Worm (Caenorhabditis elegans) whole organism, L1 larva: ENCODE measurements around the gene sma-2.
A peak's percentile ranks its signal among the peaks of the same experiment; 100 is the strongest.

Experiments
- C16A3.4 ChIP-seq: fragments of 150-350 bp; optimal IDR thresholded peaks from 2 replicates; lab custom pipeline; 2014; ENCODE audit warnings: missing biosample characterization, missing genetic modification characterization
- F16B12.6 ChIP-seq: fragments of 150-350 bp; optimal IDR thresholded peaks from 2 replicates; lab custom pipeline; 2014; ENCODE audit warnings: missing biosample characterization, missing genetic modification characterization
- aha-1 ChIP-seq: fragments of 150-350 bp; optimal IDR thresholded peaks from 2 replicates; lab custom pipeline; 2014; ENCODE audit warnings: missing biosample characterization, missing genetic modification characterization
- alr-1 ChIP-seq: fragments of 200-800 bp; sonication (Bioruptor generic); optimal IDR thresholded peaks from 2 replicates; lab custom pipeline; 2018; ENCODE audit warnings: borderline replicate concordance, mild to moderate bottlenecking, missing genetic modification characterization, missing compliant biosample characterization
- blmp-1 ChIP-seq: fragments of 150-350 bp; optimal IDR thresholded peaks from 2 replicates; lab custom pipeline; 2014; ENCODE audit warnings: missing biosample characterization, missing genetic modification characterization
- ceh-63 ChIP-seq: fragments of 200-800 bp; sonication (Bioruptor generic); optimal IDR thresholded peaks from 2 replicates; lab custom pipeline; 2018; ENCODE audit warnings: mild to moderate bottlenecking, missing genetic modification characterization, missing compliant biosample characterization
- ceh-8 ChIP-seq: fragments of 200-800 bp; sonication (Bioruptor generic); optimal IDR thresholded peaks from 2 replicates; lab custom pipeline; 2018; ENCODE audit warnings: mild to moderate bottlenecking, missing genetic modification characterization, moderate library complexity, missing compliant biosample characterization
- ceh-82 ChIP-seq, 3 experiments: fragments of 150-350 bp in 1 of 3; sonication (generic microtip) in 2 of 3; optimal IDR thresholded peaks; 2 replicates each; lab custom pipeline; 2014 to 2017; ENCODE audit warnings: missing biosample characterization in 3 of 3, missing genetic modification characterization in 3 of 3
- ceh-88 ChIP-seq: fragments of 200-800 bp; sonication (Bioruptor generic); IDR thresholded peaks from 2 replicates; pipeline ENCODE4 v1.3.6; 2022; ENCODE audit warnings: missing genetic modification characterization, missing compliant biosample characterization
- ces-1 ChIP-seq: fragments of 150-350 bp; optimal IDR thresholded peaks from 2 replicates; lab custom pipeline; 2014; ENCODE audit warnings: missing biosample characterization, missing genetic modification reagents, missing genetic modification characterization
- dpl-1 ChIP-seq, 3 experiments: fragments of 150-350 bp in 2 of 3; sonication (generic microtip) in 1 of 3; optimal IDR thresholded peaks; 2 replicates each; lab custom pipeline; 2014 to 2017; ENCODE audit warnings: missing biosample characterization in 3 of 3, missing genetic modification characterization in 3 of 3, missing genetic modification reagents in 3 of 3
- dsc-1 ChIP-seq: sonication (generic microtip); optimal IDR thresholded peaks from 2 replicates; lab custom pipeline; 2016; ENCODE audit warnings: mild to moderate bottlenecking, missing genetic modification characterization, missing compliant biosample characterization
- efl-1 ChIP-seq, 4 experiments: fragments of 150-350 bp; optimal IDR thresholded peaks in 3 of 4; peaks in 1 of 4; 1 replicate in 1 of 4; 2 replicates in 3 of 4; lab custom pipeline; 2014; ENCODE audit warnings: missing biosample characterization in 2 of 4, missing genetic modification characterization in 2 of 4, missing genetic modification reagents in 2 of 4
- efl-3 ChIP-seq: fragments of 200-800 bp; sonication (Bioruptor generic); optimal IDR thresholded peaks from 2 replicates; lab custom pipeline; 2018; ENCODE audit warnings: mild to moderate bottlenecking, missing genetic modification characterization, missing compliant biosample characterization
- egl-27 ChIP-seq, 2 experiments: fragments of 150-350 bp in 1 of 2; sonication (generic microtip); optimal IDR thresholded peaks; 3 replicates each; lab custom pipeline; 2017 to 2018; ENCODE audit warnings: missing biosample characterization in 2 of 2, missing genetic modification characterization in 2 of 2, missing genetic modification reagents in 2 of 2
- elt-2 ChIP-seq: sonication (generic microtip); optimal IDR thresholded peaks from 2 replicates; lab custom pipeline; 2016; ENCODE audit warnings: missing genetic modification characterization, mild to moderate bottlenecking, inconsistent platforms, missing compliant biosample characterization, missing genetic modification reagents
- elt-3 ChIP-seq, 6 experiments: fragments of 150-350 bp in 1 of 6; sonication (generic microtip); optimal IDR thresholded peaks; 2 replicates each; lab custom pipeline; 2017 to 2018; ENCODE audit warnings: missing biosample characterization in 6 of 6, missing genetic modification characterization in 6 of 6, inconsistent platforms in 1 of 6
- ets-5 ChIP-seq: fragments of 200-800 bp; sonication (Bioruptor generic); IDR thresholded peaks from 2 replicates; pipeline ENCODE4 v1.3.6; 2022; ENCODE audit warnings: missing genetic modification characterization, missing compliant biosample characterization
- grh-1 ChIP-seq: fragments of 200-800 bp; sonication (Bioruptor generic); IDR thresholded peaks from 2 replicates; pipeline ENCODE4 v1.3.6; 2022; ENCODE audit warnings: missing genetic modification reagents, missing genetic modification characterization, missing compliant biosample characterization
- jun-1 ChIP-seq: fragments of 150-350 bp; optimal IDR thresholded peaks from 2 replicates; lab custom pipeline; 2014; ENCODE audit warnings: missing biosample characterization, missing genetic modification reagents, missing genetic modification characterization
- lin-14 ChIP-seq: fragments of 200-800 bp; sonication (Bioruptor generic); optimal IDR thresholded peaks from 2 replicates; lab custom pipeline; 2018; ENCODE audit warnings: mild to moderate bottlenecking, missing genetic modification characterization, moderate library complexity, missing compliant biosample characterization
- lin-15B ChIP-seq: fragments of 150-350 bp; sonication (generic microtip); optimal IDR thresholded peaks from 3 replicates; lab custom pipeline; 2014; ENCODE audit warnings: missing biosample characterization, missing genetic modification characterization
- lir-3 ChIP-seq: sonication (generic microtip); optimal IDR thresholded peaks from 2 replicates; lab custom pipeline; 2016; ENCODE audit warnings: mild to moderate bottlenecking, missing genetic modification characterization, moderate library complexity, missing compliant biosample characterization; ENCODE audit not compliant: poor library complexity
- nhr-11 ChIP-seq: fragments of 150-350 bp; optimal IDR thresholded peaks from 2 replicates; lab custom pipeline; 2014; ENCODE audit warnings: missing biosample characterization, missing genetic modification characterization
- nhr-20 ChIP-seq: sonication (generic microtip); optimal IDR thresholded peaks from 2 replicates; lab custom pipeline; 2016; ENCODE audit warnings: mild to moderate bottlenecking, missing genetic modification characterization, missing compliant biosample characterization
- nhr-76 ChIP-seq: sonication (generic microtip); optimal IDR thresholded peaks from 2 replicates; lab custom pipeline; 2017; ENCODE audit warnings: missing biosample characterization, missing genetic modification characterization
- nhr-77 ChIP-seq: fragments of 150-350 bp; optimal IDR thresholded peaks from 2 replicates; lab custom pipeline; 2014; ENCODE audit warnings: missing biosample characterization, missing genetic modification characterization
- pqm-1 ChIP-seq: sonication (generic microtip); optimal IDR thresholded peaks from 3 replicates; lab custom pipeline; 2017; ENCODE audit warnings: missing biosample characterization, missing genetic modification characterization
- rnt-1 ChIP-seq: sonication (generic microtip); optimal IDR thresholded peaks from 2 replicates; lab custom pipeline; 2016; ENCODE audit warnings: mild to moderate bottlenecking, missing genetic modification characterization, moderate library complexity, missing compliant biosample characterization
- snpc-4 ChIP-seq: fragments of 150-350 bp; optimal IDR thresholded peaks from 2 replicates; lab custom pipeline; 2014; ENCODE audit warnings: missing biosample characterization, missing genetic modification characterization
- snu-23 ChIP-seq: sonication (generic microtip); optimal IDR thresholded peaks from 2 replicates; lab custom pipeline; 2016; ENCODE audit warnings: missing genetic modification characterization, missing compliant biosample characterization
- sptf-1 ChIP-seq: fragments of 150-350 bp; optimal IDR thresholded peaks from 2 replicates; lab custom pipeline; 2014; ENCODE audit warnings: missing biosample characterization, missing genetic modification characterization
- swsn-7 ChIP-seq: sonication (generic microtip); optimal IDR thresholded peaks from 2 replicates; lab custom pipeline; 2016; ENCODE audit warnings: missing genetic modification characterization, missing compliant biosample characterization
- tbx-2 ChIP-seq: sonication (generic microtip); optimal IDR thresholded peaks from 2 replicates; lab custom pipeline; 2016; ENCODE audit warnings: missing genetic modification characterization, missing compliant biosample characterization
- unc-30 ChIP-seq: sonication (generic microtip); optimal IDR thresholded peaks from 2 replicates; lab custom pipeline; 2017; ENCODE audit warnings: missing biosample characterization, missing genetic modification characterization
- xbp-1 ChIP-seq: sonication (generic microtip); optimal IDR thresholded peaks from 2 replicates; lab custom pipeline; 2016; ENCODE audit warnings: missing genetic modification characterization, missing compliant biosample characterization
- zip-4 ChIP-seq: fragments of 200-800 bp; sonication (Bioruptor generic); optimal IDR thresholded peaks from 2 replicates; lab custom pipeline; 2018; ENCODE audit warnings: mild to moderate bottlenecking, missing genetic modification characterization, moderate library complexity, missing compliant biosample characterization
- ztf-4 ChIP-seq: fragments of 150-350 bp; optimal IDR thresholded peaks from 2 replicates; lab custom pipeline; 2014; ENCODE audit warnings: missing biosample characterization, missing genetic modification characterization

Gene sma-2

DNA sequence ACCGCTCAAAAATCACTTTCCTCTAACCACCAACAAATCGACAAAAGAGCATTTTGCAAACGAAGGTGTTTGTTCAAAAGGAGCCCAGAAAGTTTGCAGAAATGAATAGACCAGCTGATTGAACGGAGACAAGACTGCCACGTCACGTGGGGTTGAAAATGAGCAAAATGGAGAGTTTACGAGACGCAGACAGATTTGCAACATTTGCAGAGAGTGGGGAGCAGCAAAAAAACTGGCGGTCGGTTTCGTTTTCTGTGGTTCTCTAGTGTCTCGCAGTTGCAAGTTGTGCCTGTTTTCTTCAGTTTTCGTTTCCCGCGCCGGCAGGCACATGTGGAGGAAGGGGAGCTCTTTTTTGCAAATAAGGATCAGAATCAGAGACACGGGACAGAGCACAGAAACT lies 35.9 kb downstream of the sma-2 start (continued):
- TF ChIP-seq efl-3 (GFP tag; lab: Kevin White, UChicago): no peak
- peak; percentile 57 for TF ChIP-seq snu-23
- no peak for TF ChIP-seq sptf-1 (tag; lab: Kevin White, UChicago)
- no peak for TF ChIP-seq ceh-8 (GFP tag; lab: Kevin White, UChicago)
- TF ChIP-seq ztf-4 (tag; lab: Kevin White, UChicago): no peak
- no peak for TF ChIP-seq ceh-63 (GFP tag; lab: Kevin White, UChicago)
- no peak for TF ChIP-seq egl-27 (tag; optimal IDR thresholded peaks at IDR 0.05; lab: Kevin White, UChicago)
- TF ChIP-seq jun-1 (tag; lab: Kevin White, UChicago): peak; percentile 63
- peak; percentile 49 to 58 for TF ChIP-seq efl-1 (optimal IDR thresholded peaks at IDR 0.05; lab: Kevin White, UChicago)
- TF ChIP-seq efl-1 (GFP tag; optimal IDR thresholded peaks at IDR 0.05 in 1 of 2; lab: Kevin White, UChicago): peak; percentile 43 to 95
- TF ChIP-seq xbp-1: peak; percentile 27
- no peak for TF ChIP-seq lin-15B (tag; lab: Kevin White, UChicago)
- TF ChIP-seq elt-3 (tag; optimal IDR thresholded peaks at IDR 0.05; lab: Kevin White, UChicago): no peak
- peak; percentile 29 for TF ChIP-seq C16A3.4 (tag; lab: Kevin White, UChicago)
- peak; percentile 70 for TF ChIP-seq tbx-2 (tag; lab: Kevin White, UChicago)
- no peak for TF ChIP-seq blmp-1 (tag; lab: Kevin White, UChicago)
- TF ChIP-seq swsn-7 (tag; lab: Kevin White, UChicago): peak; percentile 41
- TF ChIP-seq ceh-82 (tag; optimal IDR thresholded peaks at IDR 0.05; lab: Kevin White, UChicago): peak in 2 of 3 experiments; percentile 16 to 54
- TF ChIP-seq elt-2: peak; percentile 36
- TF ChIP-seq ceh-88 (GFP tag; lab: Robert Waterston, UW): 0 out of 2 replicates have a peak, but pooled peaks have one; percentile 24
- no peak for TF ChIP-seq zip-4 (GFP tag; lab: Kevin White, UChicago)
- no peak for TF ChIP-seq F16B12.6 (tag; lab: Kevin White, UChicago)
- peak; percentile 91 for TF ChIP-seq lin-14 (GFP tag; lab: Kevin White, UChicago)
- TF ChIP-seq dpl-1 (GFP tag; optimal IDR thresholded peaks at IDR 0.05; lab: Kevin White, UChicago): peak; percentile 23 to 39 (median 32)
- TF ChIP-seq nhr-76 (tag; lab: Kevin White, UChicago): no peak
- TF ChIP-seq alr-1 (tag; lab: Kevin White, UChicago): no peak
- peak; percentile 32 for TF ChIP-seq nhr-77
- no peak for TF ChIP-seq lir-3 (tag; lab: Kevin White, UChicago)
- peak; percentile 73 for TF ChIP-seq rnt-1
- no peak for TF ChIP-seq ces-1
- peak; percentile 69 for TF ChIP-seq nhr-20 (tag; lab: Kevin White, UChicago)
- no peak for TF ChIP-seq unc-30
- peak; percentile 20 for TF ChIP-seq nhr-11 (tag; lab: Kevin White, UChicago)

DNA sequence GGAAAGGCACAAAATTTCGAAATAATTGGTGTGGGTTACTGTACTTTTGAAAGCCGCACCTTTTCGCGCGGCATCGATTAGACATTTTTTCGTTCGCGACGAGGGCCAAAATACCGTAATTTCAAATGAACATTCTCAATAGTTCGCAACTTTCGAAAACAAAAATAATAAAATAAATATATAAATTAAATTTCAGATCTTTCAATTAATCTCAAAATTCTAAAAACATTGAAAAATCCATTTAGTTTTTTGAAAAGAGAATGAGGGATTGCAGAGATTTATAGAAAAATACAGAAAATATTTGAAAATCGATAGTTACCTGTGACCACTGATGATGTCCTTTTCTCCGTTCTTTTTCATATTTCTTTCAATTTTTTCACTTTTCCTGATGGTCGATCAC lies 36.6 kb downstream of the sma-2 start, which contains the start of gene K02D10.8:
Gene K02D10.8 (plus strand): TSS at position 301 of the 400 bp plus-strand sequence.
- no peak for TF ChIP-seq nhr-77
- TF ChIP-seq pqm-1: no peak
- TF ChIP-seq ets-5 (GFP tag; lab: Robert Waterston, UW): no peak
- TF ChIP-seq snpc-4: no peak
- TF ChIP-seq ztf-4 (tag; lab: Kevin White, UChicago): no peak
- TF ChIP-seq grh-1: no peak
- TF ChIP-seq, all 84 proteins: peak for 0

DNA sequence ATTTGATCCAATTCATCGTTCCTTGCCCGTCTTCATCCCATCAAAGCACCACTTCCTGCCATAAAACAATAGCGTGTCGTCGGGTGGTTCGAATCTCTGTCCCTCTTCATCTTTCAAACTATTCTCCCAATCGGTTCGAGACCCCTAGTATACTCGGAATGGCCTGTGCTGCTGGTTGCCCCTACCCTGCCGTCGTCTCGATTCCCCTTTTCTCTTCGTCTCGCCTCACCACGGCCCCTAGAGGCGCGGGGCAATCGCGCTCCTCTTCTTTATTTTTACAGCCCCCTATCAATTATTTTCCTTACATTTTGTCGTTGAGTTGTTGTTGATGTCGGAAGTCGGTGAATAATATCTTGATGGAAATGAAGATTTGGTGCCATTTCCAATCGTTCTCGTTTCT lies 39.2 kb downstream of the sma-2 start:
- peak; percentile 7 for TF ChIP-seq dsc-1 (tag; lab: Kevin White, UChicago)
- no peak for TF ChIP-seq aha-1 (tag; lab: Kevin White, UChicago)
- TF ChIP-seq snu-23: no peak
- no peak for TF ChIP-seq efl-1 (optimal IDR thresholded peaks at IDR 0.05; lab: Kevin White, UChicago)
- peak in 1 of 2 experiments; percentile 67 for TF ChIP-seq efl-1 (GFP tag; optimal IDR thresholded peaks at IDR 0.05 in 1 of 2; lab: Kevin White, UChicago)
- TF ChIP-seq lin-14 (GFP tag; lab: Kevin White, UChicago): peak; percentile 45
- peak; percentile 21 for TF ChIP-seq rnt-1
- TF ChIP-seq, all 84 proteins: peak for 4
